Fruit fly (Drosophila melanogaster) whole organism, prepupa: Measurements from ENCODE around the gene Spg7.

ENCODE experiments used
- Blimp-1 ChIP-seq: fragments of 200-800 bp; sonication (Bioruptor generic); optimal IDR thresholded peaks from 3 replicates; lab custom pipeline; 2017; ENCODE audit warnings: missing biosample characterization, missing genetic modification characterization, mild to moderate bottlenecking, moderate library complexity, missing genetic modification reagents
- CG10631 ChIP-seq: fragments of 200-800 bp; sonication (Bioruptor generic); optimal IDR thresholded peaks from 2 replicates; lab custom pipeline; 2016; ENCODE audit warnings: missing biosample characterization, missing genetic modification characterization
- CG10669 ChIP-seq: fragments of 200-800 bp; sonication (Bioruptor generic); optimal IDR thresholded peaks from 3 replicates; lab custom pipeline; 2018; ENCODE audit warnings: missing biosample characterization, mild to moderate bottlenecking, missing genetic modification characterization, moderate library complexity
- CG11294 ChIP-seq: fragments of 200-800 bp; sonication (Bioruptor generic); IDR thresholded peaks from 2 replicates; pipeline ENCODE4 v1.3.6; 2022; ENCODE audit warnings: missing biosample characterization, missing genetic modification characterization
- CG11762 ChIP-seq: fragments of 200-800 bp; sonication (Bioruptor generic); optimal IDR thresholded peaks from 3 replicates; lab custom pipeline; 2016; ENCODE audit warnings: missing biosample characterization, missing genetic modification characterization; ENCODE audit not compliant: insufficient read depth
- CG11902 ChIP-seq: fragments of 200-800 bp; sonication (Bioruptor generic); optimal IDR thresholded peaks from 3 replicates; lab custom pipeline; 2016; ENCODE audit warnings: missing biosample characterization, missing genetic modification characterization
- CG15336 ChIP-seq: fragments of 200-800 bp; sonication (Bioruptor generic); IDR thresholded peaks from 2 replicates; pipeline ENCODE4 v1.3.6; 2022; ENCODE audit warnings: missing biosample characterization, missing genetic modification characterization
- CG16779 ChIP-seq: fragments of 200-800 bp; sonication (Bioruptor generic); optimal IDR thresholded peaks from 3 replicates; lab custom pipeline; 2017; ENCODE audit warnings: missing biosample characterization, mild to moderate bottlenecking, missing genetic modification characterization
- CG3032 ChIP-seq: fragments of 200-800 bp; optimal IDR thresholded peaks from 2 replicates; lab custom pipeline; 2019; ENCODE audit warnings: missing biosample characterization, mild to moderate bottlenecking, missing genetic modification characterization, moderate library complexity
- CG31627 ChIP-seq: fragments of 200-800 bp; sonication (Bioruptor generic); optimal IDR thresholded peaks from 3 replicates; lab custom pipeline; 2016; ENCODE audit warnings: missing biosample characterization, missing genetic modification characterization
- CG32006 ChIP-seq: fragments of 200-800 bp; sonication (Bioruptor generic); optimal IDR thresholded peaks from 3 replicates; lab custom pipeline; 2017; ENCODE audit warnings: missing biosample characterization, mild to moderate bottlenecking, missing genetic modification characterization
- CG34406 ChIP-seq: fragments of 200-800 bp; sonication (Bioruptor generic); optimal IDR thresholded peaks from 3 replicates; lab custom pipeline; 2016; ENCODE audit warnings: missing biosample characterization, missing genetic modification characterization
- CG3919 ChIP-seq: fragments of 200-800 bp; sonication (Bioruptor generic); optimal IDR thresholded peaks from 3 replicates; lab custom pipeline; 2016; ENCODE audit warnings: missing biosample characterization, missing genetic modification characterization
- CG4318 ChIP-seq: fragments of 200-800 bp; sonication (Bioruptor generic); optimal IDR thresholded peaks from 3 replicates; lab custom pipeline; 2017; ENCODE audit warnings: missing biosample characterization, mild to moderate bottlenecking, missing genetic modification characterization
- CG6163 ChIP-seq: fragments of 200-800 bp; sonication (Bioruptor generic); IDR thresholded peaks from 3 replicates; pipeline ENCODE4 v1.3.6; 2022; ENCODE audit warnings: missing biosample characterization, missing genetic modification characterization
- CG6276 ChIP-seq: fragments of 200-800 bp; sonication (Bioruptor generic); optimal IDR thresholded peaks from 2 replicates; lab custom pipeline; 2017; ENCODE audit warnings: missing biosample characterization, mild to moderate bottlenecking, missing genetic modification characterization
- CG6792 ChIP-seq: fragments of 200-800 bp; sonication (Bioruptor generic); optimal IDR thresholded peaks from 3 replicates; lab custom pipeline; 2016; ENCODE audit warnings: missing biosample characterization, missing genetic modification characterization
- CG6854 ChIP-seq: fragments of 200-800 bp; sonication (Bioruptor generic); optimal IDR thresholded peaks from 2 replicates; lab custom pipeline; 2017; ENCODE audit warnings: missing biosample characterization, mild to moderate bottlenecking, missing genetic modification characterization
- CG8319 ChIP-seq: fragments of 200-800 bp; sonication (Bioruptor generic); optimal IDR thresholded peaks from 3 replicates; lab custom pipeline; 2016; ENCODE audit warnings: missing biosample characterization, missing genetic modification characterization
- CG9139 ChIP-seq: fragments of 200-800 bp; sonication (Bioruptor generic); optimal IDR thresholded peaks from 3 replicates; lab custom pipeline; 2017; ENCODE audit warnings: missing biosample characterization, mild to moderate bottlenecking, missing genetic modification characterization
- Eip75B ChIP-seq: fragments of 200-800 bp; sonication (Bioruptor generic); optimal IDR thresholded peaks from 3 replicates; lab custom pipeline; 2016; ENCODE audit warnings: missing biosample characterization, missing genetic modification characterization
- Eip78C ChIP-seq: fragments of 200-800 bp; sonication (Bioruptor generic); peaks from one replicate; lab custom pipeline; 2016; ENCODE audit warnings: missing biosample characterization, missing genetic modification characterization
- Eip93F ChIP-seq: fragments of 200-800 bp; sonication (Bioruptor generic); optimal IDR thresholded peaks from 2 replicates; lab custom pipeline; 2016; ENCODE audit warnings: missing biosample characterization, mild to moderate bottlenecking, missing genetic modification characterization
- Ets21C ChIP-seq: fragments of 200-800 bp; sonication (Bioruptor generic); optimal IDR thresholded peaks from 3 replicates; lab custom pipeline; 2016; ENCODE audit warnings: missing biosample characterization, missing genetic modification characterization
- Gug ChIP-seq: fragments of 200-800 bp; sonication (Bioruptor generic); IDR thresholded peaks from 2 replicates; pipeline ENCODE4 v1.3.6; 2022; ENCODE audit warnings: missing biosample characterization, missing genetic modification characterization
- Hr38 ChIP-seq: sonication (Bioruptor generic); optimal IDR thresholded peaks from 2 replicates; lab custom pipeline; 2016; ENCODE audit warnings: missing biosample characterization, missing genetic modification characterization
- Hr39 ChIP-seq: fragments of 200-800 bp; sonication (Bioruptor generic); optimal IDR thresholded peaks from 2 replicates; lab custom pipeline; 2016; ENCODE audit warnings: missing biosample characterization, missing genetic modification characterization
- Hr4 ChIP-seq: fragments of 200-800 bp; sonication (Bioruptor generic); optimal IDR thresholded peaks from 3 replicates; lab custom pipeline; 2016; ENCODE audit warnings: missing biosample characterization, missing genetic modification characterization
- Met ChIP-seq: fragments of 200-800 bp; sonication (Bioruptor generic); optimal IDR thresholded peaks from 3 replicates; lab custom pipeline; 2016; ENCODE audit warnings: missing biosample characterization, missing genetic modification characterization
- OdsH ChIP-seq: fragments of 200-800 bp; sonication (Bioruptor generic); optimal IDR thresholded peaks from 3 replicates; lab custom pipeline; 2016; ENCODE audit warnings: missing biosample characterization, missing genetic modification characterization
- Sox102F ChIP-seq: fragments of 200-800 bp; sonication (Bioruptor generic); optimal IDR thresholded peaks from 2 replicates; lab custom pipeline; 2016; ENCODE audit warnings: missing biosample characterization, mild to moderate bottlenecking, missing genetic modification characterization
- achi ChIP-seq: fragments of 200-800 bp; sonication (Bioruptor generic); optimal IDR thresholded peaks from 3 replicates; lab custom pipeline; 2016; ENCODE audit warnings: missing biosample characterization, missing genetic modification characterization
- acj6 ChIP-seq: fragments of 200-800 bp; sonication (Bioruptor generic); optimal IDR thresholded peaks from 3 replicates; lab custom pipeline; 2016; ENCODE audit warnings: missing biosample characterization, missing genetic modification characterization
- cyc ChIP-seq: fragments of 200-800 bp; sonication (Bioruptor generic); optimal IDR thresholded peaks from 3 replicates; lab custom pipeline; 2016; ENCODE audit warnings: missing biosample characterization, missing genetic modification characterization
- dac ChIP-seq: fragments of 200-800 bp; sonication (Bioruptor generic); optimal IDR thresholded peaks from 2 replicates; lab custom pipeline; 2017; ENCODE audit warnings: missing biosample characterization, mild to moderate bottlenecking, missing genetic modification characterization
- eg ChIP-seq: fragments of 200-800 bp; sonication (Bioruptor generic); IDR thresholded peaks from 3 replicates; pipeline ENCODE4 v1.3.6; 2022; ENCODE audit warnings: missing biosample characterization, missing genetic modification characterization
- esn ChIP-seq: fragments of 200-800 bp; sonication (Bioruptor generic); optimal IDR thresholded peaks from 2 replicates; lab custom pipeline; 2016; ENCODE audit warnings: missing biosample characterization, mild to moderate bottlenecking, missing genetic modification characterization, moderate library complexity
- fd59A ChIP-seq: fragments of 200-800 bp; sonication (Bioruptor generic); optimal IDR thresholded peaks from 2 replicates; lab custom pipeline; 2017; ENCODE audit warnings: missing biosample characterization, mild to moderate bottlenecking, missing genetic modification characterization, missing genetic modification reagents
- fd85E ChIP-seq: fragments of 200-800 bp; sonication (Bioruptor generic); optimal IDR thresholded peaks from 3 replicates; lab custom pipeline; 2016; ENCODE audit warnings: missing biosample characterization, missing genetic modification characterization
- fkh ChIP-seq: fragments of 200-800 bp; sonication (Bioruptor generic); optimal IDR thresholded peaks from 3 replicates; lab custom pipeline; 2017; ENCODE audit warnings: missing biosample characterization, mild to moderate bottlenecking, missing genetic modification characterization, moderate library complexity
- net ChIP-seq: fragments of 200-800 bp; sonication (Bioruptor generic); optimal IDR thresholded peaks from 3 replicates; lab custom pipeline; 2016; ENCODE audit warnings: missing biosample characterization, missing genetic modification characterization
- pdm3 ChIP-seq: fragments of 200-800 bp; sonication (Bioruptor generic); optimal IDR thresholded peaks from 3 replicates; lab custom pipeline; 2016; ENCODE audit warnings: missing biosample characterization, missing genetic modification characterization
- spab ChIP-seq: fragments of 200-800 bp; sonication (Bioruptor generic); optimal IDR thresholded peaks from 2 replicates; lab custom pipeline; 2017; ENCODE audit warnings: missing biosample characterization, mild to moderate bottlenecking, missing genetic modification characterization, missing genetic modification reagents
- ss ChIP-seq, 2 experiments: fragments of 200-800 bp; sonication (Bioruptor generic); optimal IDR thresholded peaks; 2 replicates in 1 of 2; 3 replicates in 1 of 2; lab custom pipeline; 2017 to 2018; ENCODE audit warnings: mild to moderate bottlenecking in 2 of 2, missing biosample characterization in 2 of 2, missing genetic modification characterization in 2 of 2, moderate library complexity in 1 of 2
- svp ChIP-seq: fragments of 200-800 bp; sonication (Bioruptor generic); peaks from one replicate; lab custom pipeline; 2016; ENCODE audit warnings: missing biosample characterization, missing genetic modification characterization
- vri ChIP-seq: fragments of 200-800 bp; sonication (Bioruptor generic); optimal IDR thresholded peaks from 3 replicates; lab custom pipeline; 2016; ENCODE audit warnings: missing biosample characterization, mild to moderate bottlenecking, missing genetic modification characterization

Spg7 gene

dm6 chrX:2685580-2685979 is 12.4 kb downstream of the Spg7 start, which contains the start of gene per (continued):
- no peak for TF ChIP-seq eg (GFP tag; lab: Robert Waterston, UW)
- no peak for TF ChIP-seq Hr38 (GFP tag; lab: Kevin White, UChicago)

dm6 chrX:2685022-2685421 is 13.0 kb downstream of the Spg7 start:
- TF ChIP-seq esn (GFP tag; lab: Kevin White, UChicago) = no peak
- TF ChIP-seq Ets21C (GFP tag; lab: Kevin White, UChicago) = no peak
- TF ChIP-seq CG10631 = no peak
- no peak for TF ChIP-seq ss (GFP tag; optimal IDR thresholded peaks at IDR 0.05; lab: Kevin White, UChicago)
- 0 out of 3 replicates have a peak, but pooled peaks have one; percentile 14 for TF ChIP-seq CG6163 (GFP tag; lab: Robert Waterston, UW)
- no peak for TF ChIP-seq achi (GFP tag; lab: Kevin White, UChicago)
- TF ChIP-seq Sox102F (GFP tag; lab: Kevin White, UChicago) = no peak
- TF ChIP-seq fd59A (GFP tag; lab: Kevin White, UChicago) = no peak
- TF ChIP-seq cyc = no peak
- no peak for TF ChIP-seq fd85E (GFP tag; lab: Kevin White, UChicago)
- no peak for TF ChIP-seq CG9139 (GFP tag; lab: Kevin White, UChicago)
- TF ChIP-seq Eip93F (GFP tag; lab: Kevin White, UChicago) = no peak
- no peak for TF ChIP-seq Blimp-1 (GFP tag; lab: Kevin White, UChicago)
- TF ChIP-seq Eip78C = peak; percentile 54
- TF ChIP-seq spab (GFP tag; lab: Kevin White, UChicago) = no peak
- TF ChIP-seq CG31627 = no peak
- TF ChIP-seq Hr39 = no peak
- TF ChIP-seq CG16779 = no peak
- no peak for TF ChIP-seq dac (GFP tag; lab: Kevin White, UChicago)
- no peak for TF ChIP-seq CG10669 (GFP tag; lab: Kevin White, UChicago)
- TF ChIP-seq svp (GFP tag; lab: Kevin White, UChicago) = no peak
- TF ChIP-seq eg (GFP tag; lab: Robert Waterston, UW) = no peak
- TF ChIP-seq CG6276 (GFP tag; lab: Kevin White, UChicago) = peak; percentile 15
- TF ChIP-seq Gug (GFP tag; lab: Robert Waterston, UW) = no peak
- TF ChIP-seq CG11294 = no peak
- TF ChIP-seq Eip75B = no peak
- TF ChIP-seq CG3032 (tag; lab: Kevin White, UChicago) = no peak
- TF ChIP-seq pdm3 (GFP tag; lab: Kevin White, UChicago) = peak; percentile 11
- TF ChIP-seq CG11902 (GFP tag; lab: Kevin White, UChicago) = no peak
- TF ChIP-seq CG4318 = no peak
- TF ChIP-seq CG32006 (GFP tag; lab: Kevin White, UChicago) = peak; percentile 39
- TF ChIP-seq CG15336 (GFP tag; lab: Robert Waterston, UW) = peak; percentile 55
- no peak for TF ChIP-seq CG8319
- no peak for TF ChIP-seq CG11762 (GFP tag; lab: Kevin White, UChicago)
- TF ChIP-seq CG6792 (GFP tag; lab: Kevin White, UChicago) = no peak
- no peak for TF ChIP-seq vri (GFP tag; lab: Kevin White, UChicago)
- peak; percentile 21 for TF ChIP-seq net (GFP tag; lab: Kevin White, UChicago)
- peak; percentile 36 for TF ChIP-seq Hr4 (GFP tag; lab: Kevin White, UChicago)
- TF ChIP-seq OdsH (GFP tag; lab: Kevin White, UChicago) = peak; percentile 14
- no peak for TF ChIP-seq CG6854 (GFP tag; lab: Kevin White, UChicago)
- no peak for TF ChIP-seq Met (GFP tag; lab: Kevin White, UChicago)
- TF ChIP-seq acj6 = no peak
- TF ChIP-seq CG3919 = peak; percentile 2
- TF ChIP-seq fkh (GFP tag; lab: Kevin White, UChicago) = no peak
- no peak for TF ChIP-seq CG34406
- TF ChIP-seq, all 60 proteins: peak for 10
